Fruit fly (Drosophila melanogaster) whole organism, embryonic: Measurements from ENCODE around the gene Usp1.

ENCODE experiments used
- BEAF-32 ChIP-seq: fragments of 200-800 bp; sonication (Bioruptor generic); optimal IDR thresholded peaks from 3 replicates; lab custom pipeline; 2017; ENCODE audit warnings: missing biosample characterization, missing genetic modification characterization, mild to moderate bottlenecking, moderate library complexity, missing genetic modification reagents
- Blimp-1 ChIP-seq: fragments of 200-800 bp; sonication (Bioruptor generic); optimal IDR thresholded peaks from 3 replicates; lab custom pipeline; 2018; ENCODE audit warnings: missing biosample characterization, missing genetic modification characterization, mild to moderate bottlenecking, moderate library complexity, missing genetic modification reagents
- CG10147 ChIP-seq: fragments of 200-800 bp; sonication (Bioruptor generic); optimal IDR thresholded peaks from 2 replicates; lab custom pipeline; 2019; ENCODE audit warnings: missing biosample characterization, mild to moderate bottlenecking, missing genetic modification characterization, moderate library complexity
- CG1024 ChIP-seq: fragments of 200-800 bp; sonication (Bioruptor generic); IDR thresholded peaks from 2 replicates; pipeline ENCODE4 v1.3.6; 2022; ENCODE audit warnings: missing biosample characterization, missing genetic modification characterization
- CG10462 ChIP-seq: fragments of 200-800 bp; sonication (Bioruptor generic); optimal IDR thresholded peaks from 2 replicates; lab custom pipeline; 2016; ENCODE audit warnings: missing biosample characterization, missing genetic modification characterization
- CG11085 ChIP-seq: fragments of 200-800 bp; sonication (Bioruptor generic); IDR thresholded peaks from 2 replicates; pipeline ENCODE4 v1.3.6; 2022; ENCODE audit warnings: missing biosample characterization, missing genetic modification characterization
- CG15601 ChIP-seq: fragments of 200-800 bp; sonication (Bioruptor generic); optimal IDR thresholded peaks from 3 replicates; lab custom pipeline; 2019; ENCODE audit warnings: missing biosample characterization, mild to moderate bottlenecking, missing genetic modification characterization, moderate library complexity
- CG1603 ChIP-seq: fragments of 200-800 bp; sonication (Bioruptor generic); optimal IDR thresholded peaks from 2 replicates; lab custom pipeline; 2019; ENCODE audit warnings: missing biosample characterization, mild to moderate bottlenecking, missing genetic modification characterization, moderate library complexity
- CG17361 ChIP-seq: fragments of 200-800 bp; sonication (Bioruptor generic); IDR thresholded peaks from 3 replicates; pipeline ENCODE4 v1.3.6; 2022; ENCODE audit warnings: missing biosample characterization, missing genetic modification characterization
- CG18262 ChIP-seq: fragments of 200-800 bp; optimal IDR thresholded peaks from 3 replicates; lab custom pipeline; 2019; ENCODE audit warnings: missing biosample characterization, mild to moderate bottlenecking, missing genetic modification characterization, moderate library complexity
- CG18619 ChIP-seq: fragments of 200-800 bp; sonication (Bioruptor generic); optimal IDR thresholded peaks from 3 replicates; lab custom pipeline; 2017; ENCODE audit warnings: missing biosample characterization, mild to moderate bottlenecking, missing genetic modification characterization
- CG2678 ChIP-seq: fragments of 200-800 bp; sonication (Bioruptor generic); optimal IDR thresholded peaks from 3 replicates; lab custom pipeline; 2019; ENCODE audit warnings: missing biosample characterization, mild to moderate bottlenecking, missing genetic modification characterization, moderate library complexity
- CG34376 ChIP-seq: fragments of 200-800 bp; sonication (Bioruptor generic); optimal IDR thresholded peaks from 2 replicates; lab custom pipeline; 2018; ENCODE audit warnings: missing biosample characterization, mild to moderate bottlenecking, missing genetic modification characterization
- CG4404 ChIP-seq: fragments of 200-800 bp; sonication (Bioruptor generic); IDR thresholded peaks from 2 replicates; pipeline ENCODE4 v1.3.6; 2022; ENCODE audit warnings: missing biosample characterization, missing genetic modification characterization
- CG6765 ChIP-seq: fragments of 200-800 bp; sonication (Bioruptor generic); optimal IDR thresholded peaks from 3 replicates; lab custom pipeline; 2017; ENCODE audit warnings: missing biosample characterization, mild to moderate bottlenecking, missing genetic modification characterization
- CG8478 ChIP-seq: fragments of >200 bp; optimal IDR thresholded peaks from 2 replicates; lab custom pipeline; 2018
- CG8924 ChIP-seq: fragments of 200-800 bp; optimal IDR thresholded peaks from 3 replicates; lab custom pipeline; 2019; ENCODE audit warnings: missing biosample characterization, mild to moderate bottlenecking, missing genetic modification characterization, moderate library complexity
- CG9609 ChIP-seq: fragments of 200-800 bp; sonication (Bioruptor generic); optimal IDR thresholded peaks from 3 replicates; lab custom pipeline; 2016; ENCODE audit warnings: missing biosample characterization, missing genetic modification characterization
- CG9727 ChIP-seq: fragments of 200-800 bp; sonication (Bioruptor generic); optimal IDR thresholded peaks from 3 replicates; lab custom pipeline; 2017; ENCODE audit warnings: missing biosample characterization, mild to moderate bottlenecking, missing genetic modification characterization
- D19A ChIP-seq: fragments of 200-800 bp; optimal IDR thresholded peaks from 3 replicates; lab custom pipeline; 2019; ENCODE audit warnings: missing biosample characterization, mild to moderate bottlenecking, missing genetic modification characterization, moderate library complexity
- Dip3 ChIP-seq: fragments of 200-800 bp; sonication (Bioruptor generic); optimal IDR thresholded peaks from 3 replicates; lab custom pipeline; 2016; ENCODE audit warnings: missing biosample characterization, missing genetic modification characterization
- Drgx ChIP-seq: fragments of 200-800 bp; sonication (Bioruptor generic); IDR thresholded peaks from 2 replicates; pipeline ENCODE4 v1.3.6; 2022; ENCODE audit warnings: missing biosample characterization, missing genetic modification characterization
- E2f1 ChIP-seq: fragments of 200-800 bp; sonication (Bioruptor generic); IDR thresholded peaks from 2 replicates; pipeline ENCODE4 v1.3.6; 2022; ENCODE audit warnings: missing biosample characterization, missing genetic modification characterization
- Fer3 ChIP-seq: fragments of 200-800 bp; sonication (Bioruptor generic); optimal IDR thresholded peaks from 2 replicates; lab custom pipeline; 2018; ENCODE audit warnings: missing biosample characterization, mild to moderate bottlenecking, missing genetic modification characterization, moderate library complexity
- Hr51 ChIP-seq, 2 experiments: fragments of 200-800 bp; sonication (Bioruptor generic); optimal IDR thresholded peaks; 2 replicates in 1 of 2; 3 replicates in 1 of 2; lab custom pipeline; 2016 to 2018; ENCODE audit warnings: missing biosample characterization in 2 of 2, missing genetic modification characterization in 2 of 2, mild to moderate bottlenecking in 1 of 2, moderate library complexity in 1 of 2
- Hsf ChIP-seq: fragments of 200-800 bp; sonication (Bioruptor generic); optimal IDR thresholded peaks from 3 replicates; lab custom pipeline; 2016; ENCODE audit warnings: missing biosample characterization, missing genetic modification characterization
- Jarid2 ChIP-seq: fragments of 200-800 bp; sonication (Bioruptor generic); optimal IDR thresholded peaks from 3 replicates; lab custom pipeline; 2017; ENCODE audit warnings: mild to moderate bottlenecking, missing biosample characterization, missing genetic modification reagents, missing genetic modification characterization
- NK7.1 ChIP-seq: fragments of 200-800 bp; sonication (Bioruptor generic); optimal IDR thresholded peaks from 3 replicates; lab custom pipeline; 2016; ENCODE audit warnings: missing biosample characterization, missing genetic modification characterization
- Opbp ChIP-seq: fragments of 200-800 bp; sonication (Bioruptor generic); IDR thresholded peaks from 3 replicates; pipeline ENCODE4 v1.3.6; 2022; ENCODE audit warnings: missing biosample characterization, missing genetic modification characterization; ENCODE audit not compliant: partially characterized antibody
- ap ChIP-seq: fragments of 200-800 bp; sonication (Bioruptor generic); IDR thresholded peaks from 2 replicates; pipeline ENCODE4 v1.3.6; 2022; ENCODE audit warnings: missing biosample characterization, missing genetic modification characterization
- ato ChIP-seq: fragments of 200-800 bp; sonication (Bioruptor generic); IDR thresholded peaks from 2 replicates; pipeline ENCODE4 v1.3.6; 2022; ENCODE audit warnings: missing biosample characterization, missing genetic modification characterization; ENCODE audit not compliant: partially characterized antibody
- bsh ChIP-seq, 2 experiments: fragments of 200-800 bp; sonication (Bioruptor generic); optimal IDR thresholded peaks; 2 replicates each; lab custom pipeline; 2017 to 2018; ENCODE audit warnings: mild to moderate bottlenecking in 2 of 2, missing biosample characterization in 2 of 2, missing genetic modification characterization in 2 of 2, moderate library complexity in 1 of 2
- ci ChIP-seq: fragments of 200-800 bp; sonication (Bioruptor generic); IDR thresholded peaks from 3 replicates; pipeline ENCODE4 v1.3.6; 2022; ENCODE audit warnings: missing biosample characterization, missing genetic modification characterization
- dimm ChIP-seq: fragments of 200-800 bp; sonication (Bioruptor generic); IDR thresholded peaks from 2 replicates; pipeline ENCODE4 v1.3.6; 2022; ENCODE audit warnings: missing biosample characterization, missing genetic modification characterization
- dmrt11E ChIP-seq: fragments of 200-800 bp; sonication (Bioruptor generic); optimal IDR thresholded peaks from 3 replicates; lab custom pipeline; 2018; ENCODE audit warnings: missing biosample characterization, mild to moderate bottlenecking, missing genetic modification characterization, moderate library complexity
- emc ChIP-seq: fragments of 200-800 bp; sonication (Bioruptor generic); optimal IDR thresholded peaks from 2 replicates; lab custom pipeline; 2016; ENCODE audit warnings: missing biosample characterization, missing genetic modification characterization
- eve ChIP-seq, 2 experiments: fragments of >200 bp; optimal IDR thresholded peaks; 2 replicates each; lab custom pipeline; 2017; ENCODE audit warnings: missing biosample characterization in 2 of 2, missing genetic modification characterization in 2 of 2
- gfzf ChIP-seq: fragments of 200-800 bp; sonication (Bioruptor generic); optimal IDR thresholded peaks from 2 replicates; lab custom pipeline; 2016; ENCODE audit warnings: missing biosample characterization, mild to moderate bottlenecking, missing genetic modification characterization, moderate library complexity
- h ChIP-seq: fragments of >200 bp; optimal IDR thresholded peaks from 2 replicates; lab custom pipeline; 2017
- jigr1 ChIP-seq: fragments of 200-800 bp; sonication (Bioruptor generic); IDR thresholded peaks from 3 replicates; pipeline ENCODE4 v1.3.6; 2022; ENCODE audit warnings: missing biosample characterization, missing genetic modification characterization
- lola ChIP-seq, 3 experiments: fragments of >200 bp in 2 of 3; fragments of 200-800 bp in 1 of 3; sonication (Bioruptor generic) in 1 of 3; optimal IDR thresholded peaks; 2 replicates each; lab custom pipeline; 2017 to 2019; ENCODE audit warnings: missing biosample characterization in 3 of 3, missing genetic modification characterization in 3 of 3, mild to moderate bottlenecking in 1 of 3, moderate library complexity in 1 of 3
- mirr ChIP-seq: fragments of 200-800 bp; sonication (Bioruptor generic); optimal IDR thresholded peaks from 3 replicates; lab custom pipeline; 2018; ENCODE audit warnings: missing biosample characterization, mild to moderate bottlenecking, missing genetic modification characterization
- otp ChIP-seq: fragments of 200-800 bp; sonication (Bioruptor generic); IDR thresholded peaks from 3 replicates; pipeline ENCODE4, ENCODE4 v1.3.6; 2022; ENCODE audit warnings: missing biosample characterization, missing genetic modification characterization
- pnt ChIP-seq: fragments of 200-800 bp; sonication (Bioruptor generic); optimal IDR thresholded peaks from 3 replicates; lab custom pipeline; 2016; ENCODE audit warnings: missing biosample characterization, missing genetic modification characterization
- run ChIP-seq: fragments of 200-800 bp; sonication (Bioruptor generic); optimal IDR thresholded peaks from 3 replicates; lab custom pipeline; 2018; ENCODE audit warnings: missing biosample characterization, mild to moderate bottlenecking, missing genetic modification characterization
- stc ChIP-seq: fragments of 200-800 bp; sonication (Bioruptor generic); IDR thresholded peaks from 2 replicates; pipeline ENCODE4 v1.3.6; 2022; ENCODE audit warnings: missing biosample characterization, missing genetic modification characterization
- stwl ChIP-seq: fragments of 200-800 bp; sonication (Bioruptor generic); optimal IDR thresholded peaks from 3 replicates; lab custom pipeline; 2018; ENCODE audit warnings: missing biosample characterization, mild to moderate bottlenecking, missing genetic modification characterization, moderate library complexity

Usp1 gene

DNA sequence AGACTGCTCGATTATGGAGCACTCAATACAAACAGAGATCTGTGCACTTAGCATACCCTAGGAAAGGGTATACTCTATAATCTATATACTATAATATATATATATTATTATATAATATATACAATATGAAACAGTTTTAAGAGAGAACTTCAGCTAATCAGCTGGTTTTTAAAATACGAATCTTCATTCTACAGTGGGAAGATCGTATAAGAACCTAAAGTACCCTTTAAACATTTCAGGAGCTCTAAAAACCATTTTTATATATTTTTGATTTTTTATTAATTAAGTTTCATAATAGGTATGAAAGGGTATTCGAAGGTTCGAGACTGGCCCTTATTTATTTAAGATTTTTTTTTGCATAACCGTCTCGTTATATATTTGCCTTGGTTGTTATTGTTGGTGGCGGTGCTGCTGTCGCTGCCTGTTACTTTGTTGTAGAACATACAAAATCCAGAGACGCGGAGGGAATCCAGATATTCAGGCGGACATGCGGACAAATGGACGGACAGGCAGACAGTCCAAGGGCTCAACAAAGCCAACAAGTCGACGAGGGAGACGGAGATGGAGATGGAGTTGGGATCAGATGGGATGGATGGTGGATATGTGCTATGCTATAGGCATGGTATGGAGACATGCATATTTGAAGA lies 50.7 kb downstream of the Usp1 start (continued):
- no peak for TF ChIP-seq CG1024 (GFP tag; lab: Robert Waterston, UW)
- TF ChIP-seq emc (GFP tag; lab: Kevin White, UChicago), result no peak
- peak; percentile 25 for TF ChIP-seq D19A
- peak; percentile 4 for TF ChIP-seq Blimp-1 (GFP tag; lab: Kevin White, UChicago)
- TF ChIP-seq h (lab: Kevin White, UChicago), result no peak
- TF ChIP-seq E2f1 (GFP tag; lab: Robert Waterston, UW), result no peak
- TF ChIP-seq CG18262 (tag; lab: Kevin White, UChicago), result peak; percentile 14
- TF ChIP-seq CG34376 (GFP tag; lab: Kevin White, UChicago), result no peak
- no peak for TF ChIP-seq lola (GFP tag; optimal IDR thresholded peaks at IDR 0.05; lab: Kevin White, UChicago)
- no peak for TF ChIP-seq CG9727 (GFP tag; lab: Kevin White, UChicago)
- no peak for TF ChIP-seq Dip3 (GFP tag; lab: Kevin White, UChicago)
- no peak for TF ChIP-seq run
- no peak for TF ChIP-seq ato (GFP tag; lab: Robert Waterston, UW)
- no peak for TF ChIP-seq Jarid2 (GFP tag; lab: Kevin White, UChicago)
- no peak for TF ChIP-seq CG18619
- no peak for TF ChIP-seq stwl (tag; lab: Kevin White, UChicago)
- no peak for TF ChIP-seq ap
- TF ChIP-seq dimm, result no peak
- no peak for TF ChIP-seq BEAF-32
- no peak for TF ChIP-seq NK7.1 (GFP tag; lab: Kevin White, UChicago)
- no peak for TF ChIP-seq gfzf (GFP tag; lab: Kevin White, UChicago)
- no peak for TF ChIP-seq CG8924 (tag; lab: Kevin White, UChicago)
- no peak for TF ChIP-seq CG4404 (GFP tag; lab: Robert Waterston, UW)
- TF ChIP-seq CG10462 (GFP tag; lab: Kevin White, UChicago), result no peak
- 0 out of 3 replicates have a peak, but pooled peaks have one; percentile 25 for TF ChIP-seq CG17361 (GFP tag; lab: Robert Waterston, UW)
- TF ChIP-seq CG10147 (GFP tag; lab: Kevin White, UChicago), result no peak
- TF ChIP-seq mirr (GFP tag; lab: Kevin White, UChicago), result no peak
- no peak for TF ChIP-seq pnt (GFP tag; lab: Kevin White, UChicago)
- TF ChIP-seq CG11085 (GFP tag; lab: Robert Waterston, UW), result no peak
- TF ChIP-seq Hr51 (GFP tag; optimal IDR thresholded peaks at IDR 0.05; lab: Kevin White, UChicago), result no peak
- TF ChIP-seq, all 482 proteins: peak for 11

DNA sequence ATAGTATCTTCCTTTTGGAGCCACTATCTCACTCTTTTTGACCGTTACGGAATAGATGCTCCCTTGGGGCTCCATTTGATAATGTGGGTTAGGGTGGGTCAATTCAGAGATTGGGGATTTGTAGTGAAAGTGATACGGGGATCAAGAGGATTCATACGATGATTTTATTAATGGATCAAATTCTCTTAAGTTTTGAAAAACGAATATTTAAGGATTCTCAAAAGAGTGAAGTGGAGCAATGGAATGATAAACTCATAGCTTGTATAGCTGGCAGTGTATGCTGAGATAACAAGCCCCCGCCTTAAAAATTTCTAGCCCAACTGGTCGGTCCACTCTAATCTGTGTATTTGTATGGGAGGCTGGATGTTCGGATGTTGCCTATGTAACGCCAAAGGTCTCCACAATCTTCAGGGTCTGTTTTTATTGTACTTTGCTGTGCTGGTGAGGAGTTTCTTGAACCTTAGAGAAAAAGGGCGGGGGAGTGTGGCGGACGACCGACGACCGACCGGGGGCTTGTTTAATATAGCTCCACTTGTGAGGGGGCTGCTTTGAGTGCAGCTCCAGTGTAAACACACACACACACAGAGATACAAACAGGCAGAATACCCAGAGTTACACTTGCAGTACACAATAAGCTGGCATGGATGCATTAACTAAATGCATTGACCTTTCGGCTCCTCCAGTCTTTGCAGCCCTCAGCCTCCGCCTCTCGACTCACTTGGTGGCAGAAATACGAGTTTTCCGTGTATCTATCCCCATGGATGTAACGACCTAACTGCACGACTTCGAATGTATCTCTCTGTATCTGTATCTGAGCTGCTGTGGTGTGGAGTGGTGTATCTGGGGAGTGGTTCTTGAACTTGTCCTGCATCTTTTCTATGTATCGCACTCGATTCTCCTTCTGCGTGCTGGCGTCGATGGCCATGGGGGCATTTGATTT lies 51.9 kb downstream of the Usp1 start:
- TF ChIP-seq Blimp-1 (GFP tag; lab: Kevin White, UChicago), result peak; percentile 43
- peak; percentile 21 for TF ChIP-seq CG1603 (tag; lab: Kevin White, UChicago)
- no peak for TF ChIP-seq emc (GFP tag; lab: Kevin White, UChicago)
- TF ChIP-seq Hsf, result no peak
- peak; percentile 1 for TF ChIP-seq CG2678 (tag; lab: Kevin White, UChicago)
- peak; percentile 12 for TF ChIP-seq CG15601 (tag; lab: Kevin White, UChicago)
- TF ChIP-seq jigr1 (GFP tag; lab: Robert Waterston, UW), result no peak
- no peak for TF ChIP-seq Opbp (GFP tag; lab: Robert Waterston, UW)
- peak; percentile 49 to 79 for TF ChIP-seq bsh (GFP tag; optimal IDR thresholded peaks at IDR 0.05; lab: Kevin White, UChicago)
- TF ChIP-seq ci (GFP tag; lab: Robert Waterston, UW), result no peak
- TF ChIP-seq CG9609 (GFP tag; lab: Kevin White, UChicago), result no peak
- TF ChIP-seq Drgx (GFP tag; lab: Robert Waterston, UW), result peak; percentile 18; the same call in 1 of the 2 replicates
- no peak for TF ChIP-seq otp
- TF ChIP-seq stc, result no peak
- no peak for TF ChIP-seq Fer3
- peak in 1 of 2 experiments; percentile 23 for TF ChIP-seq eve (GFP tag; optimal IDR thresholded peaks at IDR 0.05; lab: Kevin White, UChicago)
- peak; percentile 34 for TF ChIP-seq dmrt11E
- no peak for TF ChIP-seq CG6765 (GFP tag; lab: Kevin White, UChicago)
- peak; percentile 43 for TF ChIP-seq CG8478 (lab: Kevin White, UChicago)
